Fruit fly (Drosophila melanogaster) whole organism, pupa: ENCODE measurements around the gene UbcE2H.

ENCODE experiments used
- CG10348 ChIP-seq: fragments of 200-800 bp; sonication (Bioruptor generic); IDR thresholded peaks from 2 replicates; pipeline ENCODE4 v1.3.6; 2022; ENCODE audit warnings: missing biosample characterization, missing genetic modification characterization
- CG12605 ChIP-seq: fragments of 200-800 bp; sonication (Bioruptor generic); IDR thresholded peaks from 2 replicates; pipeline ENCODE4 v1.3.6; 2022; ENCODE audit warnings: missing biosample characterization, missing genetic modification characterization
- CG13204 ChIP-seq: fragments of 200-800 bp; sonication (Bioruptor generic); optimal IDR thresholded peaks from 2 replicates; lab custom pipeline; 2018; ENCODE audit warnings: missing biosample characterization, mild to moderate bottlenecking, missing genetic modification characterization, moderate library complexity
- CG14655 ChIP-seq: fragments of 200-800 bp; sonication (Bioruptor generic); optimal IDR thresholded peaks from 3 replicates; lab custom pipeline; 2017; ENCODE audit warnings: mild to moderate bottlenecking, missing biosample characterization, missing genetic modification reagents, missing genetic modification characterization
- CG15710 ChIP-seq: fragments of 200-800 bp; sonication (Bioruptor generic); optimal IDR thresholded peaks from 2 replicates; lab custom pipeline; 2018; ENCODE audit warnings: missing biosample characterization, mild to moderate bottlenecking, missing genetic modification characterization, moderate library complexity
- CG17806 ChIP-seq: fragments of 200-800 bp; sonication (Bioruptor generic); optimal IDR thresholded peaks from 2 replicates; lab custom pipeline; 2018; ENCODE audit warnings: missing biosample characterization, mild to moderate bottlenecking, missing genetic modification characterization, moderate library complexity
- CG32121 ChIP-seq: fragments of 200-800 bp; sonication (Bioruptor generic); IDR thresholded peaks from 2 replicates; pipeline ENCODE4 v1.3.6; 2022; ENCODE audit warnings: missing biosample characterization, missing genetic modification characterization
- CG34367 ChIP-seq: fragments of 200-800 bp; sonication (Bioruptor generic); optimal IDR thresholded peaks from 2 replicates; lab custom pipeline; 2018; ENCODE audit warnings: missing biosample characterization, mild to moderate bottlenecking, missing genetic modification characterization
- CG4496 ChIP-seq: fragments of 200-800 bp; sonication (Bioruptor generic); IDR thresholded peaks from 3 replicates; pipeline ENCODE4 v1.3.6; 2022; ENCODE audit warnings: missing biosample characterization, missing genetic modification characterization
- CG8159 ChIP-seq: fragments of 200-800 bp; sonication (Bioruptor generic); optimal IDR thresholded peaks from 3 replicates; lab custom pipeline; 2018; ENCODE audit warnings: missing biosample characterization, mild to moderate bottlenecking, missing genetic modification characterization, moderate library complexity
- CG8301 ChIP-seq: fragments of 200-800 bp; sonication (Bioruptor generic); optimal IDR thresholded peaks from 2 replicates; lab custom pipeline; 2018; ENCODE audit warnings: missing biosample characterization, mild to moderate bottlenecking, missing genetic modification characterization
- CG9948 ChIP-seq: fragments of 200-800 bp; sonication (Bioruptor generic); optimal IDR thresholded peaks from 2 replicates; lab custom pipeline; 2018; ENCODE audit warnings: missing biosample characterization, mild to moderate bottlenecking, missing genetic modification characterization, moderate library complexity
- D1 ChIP-seq: fragments of 200-800 bp; sonication (Bioruptor generic); optimal IDR thresholded peaks from 2 replicates; lab custom pipeline; 2018; ENCODE audit warnings: missing biosample characterization, mild to moderate bottlenecking, missing genetic modification characterization, moderate library complexity
- EcR ChIP-seq: fragments of 200-800 bp; sonication (Bioruptor generic); optimal IDR thresholded peaks from 3 replicates; lab custom pipeline; 2019; ENCODE audit warnings: missing biosample characterization, missing genetic modification characterization, mild to moderate bottlenecking, moderate library complexity, missing genetic modification reagents
- Ets98B ChIP-seq: fragments of 200-800 bp; sonication (Bioruptor generic); IDR thresholded peaks from 2 replicates; pipeline ENCODE4 v1.3.6; 2022; ENCODE audit warnings: missing biosample characterization, missing genetic modification characterization
- Pif1A ChIP-seq: fragments of 200-800 bp; sonication (Bioruptor generic); optimal IDR thresholded peaks from 3 replicates; lab custom pipeline; 2016; ENCODE audit warnings: missing biosample characterization, missing genetic modification characterization
- Pif1B ChIP-seq: fragments of 200-800 bp; sonication (Bioruptor generic); optimal IDR thresholded peaks from 3 replicates; lab custom pipeline; 2016; ENCODE audit warnings: missing biosample characterization, missing genetic modification characterization
- Snoo ChIP-seq: fragments of 200-800 bp; sonication (Bioruptor generic); optimal IDR thresholded peaks from 3 replicates; lab custom pipeline; 2017; ENCODE audit warnings: missing biosample characterization, mild to moderate bottlenecking, missing genetic modification characterization, inconsistent platforms
- fd96Ca ChIP-seq: fragments of 200-800 bp; sonication (Bioruptor generic); IDR thresholded peaks from 3 replicates; pipeline ENCODE4 v1.3.6; 2022; ENCODE audit warnings: missing biosample characterization, missing genetic modification characterization
- gl ChIP-seq: fragments of 200-800 bp; sonication (Bioruptor generic); optimal IDR thresholded peaks from 2 replicates; lab custom pipeline; 2018; ENCODE audit warnings: missing biosample characterization, mild to moderate bottlenecking, missing genetic modification characterization
- rn ChIP-seq: fragments of 200-800 bp; sonication (Bioruptor generic); IDR thresholded peaks from 2 replicates; pipeline ENCODE4 v1.3.6; 2022; ENCODE audit warnings: missing biosample characterization, missing genetic modification characterization

Gene UbcE2H

DNA sequence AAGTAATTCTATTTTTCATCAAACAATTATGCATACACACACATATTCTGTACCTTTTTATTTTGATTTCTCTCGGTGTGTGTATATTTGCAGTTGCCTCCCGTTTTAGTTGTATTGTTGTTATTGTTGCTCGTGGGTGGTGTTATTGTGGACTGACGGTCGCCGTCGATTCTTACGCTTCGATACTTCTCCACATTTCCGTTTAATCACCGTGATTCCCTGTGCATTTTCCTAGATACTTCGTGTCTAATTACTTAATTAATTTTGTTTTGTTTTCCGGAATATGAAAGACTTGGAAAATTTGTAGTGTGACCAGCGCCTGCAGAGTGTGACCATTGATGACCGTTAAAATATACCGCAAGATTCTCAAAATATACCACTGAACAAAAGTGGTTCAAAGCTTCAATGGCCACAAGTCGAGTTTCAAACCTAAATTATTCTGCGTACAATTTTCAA lies at the start of gene UbcE2H:
Gene UbcE2H, minus strand, starts transcription at position 343 of the 456 bp plus-strand sequence.
- TF ChIP-seq CG9948 (tag; lab: Kevin White, UChicago) = no peak
- TF ChIP-seq CG34367 (tag; lab: Kevin White, UChicago) = no peak
- TF ChIP-seq CG8159 (tag; lab: Kevin White, UChicago) = no peak
- no peak for TF ChIP-seq CG8301 (tag; lab: Kevin White, UChicago)
- no peak for TF ChIP-seq CG15710 (tag; lab: Kevin White, UChicago)
- TF ChIP-seq Ets98B (GFP tag; lab: Robert Waterston, UW) = no peak
- peak; percentile 36 for TF ChIP-seq Pif1A (GFP tag; lab: Kevin White, UChicago)
- TF ChIP-seq D1 (tag; lab: Kevin White, UChicago) = peak; percentile 39
- no peak for TF ChIP-seq CG14655 (GFP tag; lab: Kevin White, UChicago)
- no peak for TF ChIP-seq CG12605 (GFP tag; lab: Robert Waterston, UW)
- TF ChIP-seq CG32121 (GFP tag; lab: Robert Waterston, UW) = no peak
- no peak for TF ChIP-seq gl (tag; lab: Kevin White, UChicago)
- no peak for TF ChIP-seq EcR (GFP tag; lab: Kevin White, UChicago)
- TF ChIP-seq CG17806 (tag; lab: Kevin White, UChicago) = no peak
- TF ChIP-seq Pif1B (GFP tag; lab: Kevin White, UChicago) = peak; percentile 28
- TF ChIP-seq CG10348 = no peak
- no peak for TF ChIP-seq CG13204 (GFP tag; lab: Kevin White, UChicago)
- no peak for TF ChIP-seq Snoo

DNA sequence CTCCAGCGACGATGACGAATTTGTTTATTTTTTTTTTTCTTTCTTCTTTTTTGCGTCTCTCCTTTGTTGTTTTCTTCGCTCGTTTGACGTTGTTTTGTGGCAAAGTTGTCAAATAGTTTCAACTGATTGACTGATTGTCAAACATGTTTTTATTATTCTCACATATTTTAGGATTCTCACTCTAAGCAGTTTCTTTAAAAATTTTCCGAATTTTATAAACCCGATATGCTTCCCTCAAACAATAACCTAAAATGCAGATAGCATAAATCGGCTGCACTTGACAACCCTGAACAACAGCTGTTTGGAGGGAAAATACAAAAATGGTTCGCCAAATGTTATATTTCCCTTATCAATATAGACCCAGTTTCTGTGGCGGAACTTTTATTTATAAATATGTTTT lies 49.7 kb upstream of the UbcE2H start, which contains the start of gene CG17982:
Gene CG17982, minus strand, starts transcription at position 299 of the 400 bp plus-strand sequence.
- TF ChIP-seq CG15710 (tag; lab: Kevin White, UChicago) (peak; percentile 87), CG14655 (GFP tag; lab: Kevin White, UChicago) (no peak), Pif1B (GFP tag; lab: Kevin White, UChicago) (peak; percentile 93), CG4496 (GFP tag; lab: Robert Waterston, UW) (peak; percentile 93), EcR (GFP tag; lab: Kevin White, UChicago) (no peak), D1 (tag; lab: Kevin White, UChicago) (no peak), CG8301 (tag; lab: Kevin White, UChicago) (peak; percentile 83), fd96Ca (peak; percentile 87), Ets98B (GFP tag; lab: Robert Waterston, UW) (peak; percentile 87), gl (tag; lab: Kevin White, UChicago) (peak; percentile 75), Pif1A (GFP tag; lab: Kevin White, UChicago) (peak; percentile 94), CG8159 (tag; lab: Kevin White, UChicago) (peak; percentile 88), Snoo (peak; percentile 87), CG12605 (GFP tag; lab: Robert Waterston, UW) (peak; percentile 66), CG9948 (tag; lab: Kevin White, UChicago) (peak; percentile 81), CG32121 (GFP tag; lab: Robert Waterston, UW) (peak; percentile 85), CG34367 (tag; lab: Kevin White, UChicago) (peak; percentile 86), CG13204 (GFP tag; lab: Kevin White, UChicago) (no peak), rn (peak; percentile 60), CG17806 (tag; lab: Kevin White, UChicago) (peak; percentile 89), CG10348 (peak; percentile 18; the same call in 1 of the 2 replicates)

DNA sequence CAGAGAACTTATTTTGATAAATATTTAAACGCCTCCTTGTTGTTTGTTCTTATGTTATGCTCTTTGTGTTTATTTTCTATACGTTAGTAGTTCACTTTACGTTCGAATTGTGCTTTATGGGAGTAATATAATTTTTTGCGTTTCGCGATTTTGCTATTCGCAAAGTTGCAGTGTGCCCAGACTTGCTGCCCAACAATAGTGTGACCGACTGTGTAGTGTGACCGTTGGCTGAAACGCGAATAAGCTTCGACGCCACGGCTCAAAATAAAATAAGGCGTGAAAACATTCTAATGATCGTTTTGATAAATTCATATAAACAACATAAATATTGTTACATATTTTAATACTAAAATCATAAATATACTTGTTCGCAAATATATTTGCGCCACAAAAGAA lies 48.2 kb upstream of the UbcE2H start, which contains the start of gene Smox:
Gene Smox, minus strand, starts transcription at position 213 of the 396 bp plus-strand sequence.
- TF ChIP-seq CG14655 (GFP tag; lab: Kevin White, UChicago) (no peak), CG32121 (GFP tag; lab: Robert Waterston, UW) (no peak), D1 (tag; lab: Kevin White, UChicago) (no peak), Snoo (no peak), rn (no peak), CG12605 (GFP tag; lab: Robert Waterston, UW) (no peak), CG10348 (no peak), gl (tag; lab: Kevin White, UChicago) (no peak), CG13204 (GFP tag; lab: Kevin White, UChicago) (no peak), CG15710 (tag; lab: Kevin White, UChicago) (no peak), CG17806 (tag; lab: Kevin White, UChicago) (no peak), CG4496 (GFP tag; lab: Robert Waterston, UW) (no peak), CG34367 (tag; lab: Kevin White, UChicago) (no peak), fd96Ca (no peak), Pif1B (GFP tag; lab: Kevin White, UChicago) (no peak), CG9948 (tag; lab: Kevin White, UChicago) (no peak)
- TF ChIP-seq, all 21 proteins: peak for 0

dm6 chrX:8141353-8142066 lies 47.6 kb upstream of the UbcE2H start:
- TF ChIP-seq CG10348 = 0 out of 2 replicates have a peak, but pooled peaks have one; percentile 20
- peak; percentile 66 for TF ChIP-seq CG32121 (GFP tag; lab: Robert Waterston, UW)
- TF ChIP-seq gl (tag; lab: Kevin White, UChicago) = no peak
- peak; percentile 54 for TF ChIP-seq CG12605 (GFP tag; lab: Robert Waterston, UW)
- TF ChIP-seq CG17806 (tag; lab: Kevin White, UChicago) = no peak
- no peak for TF ChIP-seq Pif1B (GFP tag; lab: Kevin White, UChicago)
- no peak for TF ChIP-seq Snoo
- no peak for TF ChIP-seq D1 (tag; lab: Kevin White, UChicago)
- peak; percentile 16 for TF ChIP-seq Pif1A (GFP tag; lab: Kevin White, UChicago)
- peak; percentile 40 for TF ChIP-seq EcR (GFP tag; lab: Kevin White, UChicago)
- TF ChIP-seq CG8301 (tag; lab: Kevin White, UChicago) = peak; percentile 12
- TF ChIP-seq CG9948 (tag; lab: Kevin White, UChicago) = no peak
- TF ChIP-seq CG34367 (tag; lab: Kevin White, UChicago) = no peak
- TF ChIP-seq CG4496 (GFP tag; lab: Robert Waterston, UW) = peak; percentile 93
- peak; percentile 17 for TF ChIP-seq CG8159 (tag; lab: Kevin White, UChicago)
- peak; percentile 51; the same call in 1 of the 2 replicates for TF ChIP-seq Ets98B (GFP tag; lab: Robert Waterston, UW)
- TF ChIP-seq CG13204 (GFP tag; lab: Kevin White, UChicago) = peak; percentile 94
- TF ChIP-seq rn = no peak
- peak; percentile 4 for TF ChIP-seq CG15710 (tag; lab: Kevin White, UChicago)
- no peak for TF ChIP-seq CG14655 (GFP tag; lab: Kevin White, UChicago)
- TF ChIP-seq fd96Ca = peak; percentile 5; the same call in 1 of the 3 replicates
